Worm (Caenorhabditis elegans) whole organism, young adult: Measurements from ENCODE around the gene col-120.

Source experiments
- C06A6.2 ChIP-seq: fragments of 200-800 bp; sonication (Bioruptor generic); conservative IDR thresholded peaks from 2 replicates; pipeline ENCODE4 v1.3.6; 2022; ENCODE audit warnings: missing genetic modification characterization, missing compliant biosample characterization
- egrh-3 ChIP-seq: fragments of 200-800 bp; sonication (Bioruptor generic); IDR thresholded peaks from 2 replicates; pipeline ENCODE4 v1.3.6; 2022; ENCODE audit warnings: missing genetic modification reagents, missing genetic modification characterization, missing compliant biosample characterization
- madf-3 ChIP-seq: fragments of 200-800 bp; sonication (Bioruptor generic); IDR thresholded peaks from 2 replicates; pipeline ENCODE4 v1.3.6; 2022; ENCODE audit warnings: missing genetic modification reagents, missing genetic modification characterization, missing compliant biosample characterization
- nfya-1 ChIP-seq: sonication (generic microtip); optimal IDR thresholded peaks from 2 replicates; lab custom pipeline; 2017; ENCODE audit warnings: antibody characterized with exemption, missing compliant biosample characterization, missing genetic modification characterization, borderline replicate concordance; ENCODE audit not compliant: insufficient read depth
- sea-2 ChIP-seq: fragments of 200-800 bp; sonication (Bioruptor generic); IDR thresholded peaks from 2 replicates; pipeline ENCODE4 v1.3.6; 2022; ENCODE audit warnings: missing genetic modification characterization, missing compliant biosample characterization
- ztf-3 ChIP-seq: fragments of 200-800 bp; sonication (Bioruptor generic); optimal IDR thresholded peaks from 2 replicates; lab custom pipeline; 2018; ENCODE audit warnings: mild to moderate bottlenecking, missing genetic modification characterization, missing compliant biosample characterization

- TF ChIP-seq egrh-3 (GFP tag; lab: Robert Waterston, UW) (no peak), nfya-1 (no peak), sea-2 (GFP tag; lab: Robert Waterston, UW) (no peak), madf-3 (GFP tag; lab: Robert Waterston, UW) (no peak), ztf-3 (no peak), C06A6.2 (no peak)
Measured at ce11 chrIV:9262295-9262694, 708 bp upstream of the col-120 start.
